Worm (Caenorhabditis elegans) whole organism, L3 larva: Measurements from ENCODE around the gene ZK688.4.

Source experiments
- R02D3.7 ChIP-seq: fragments of 150-350 bp; optimal IDR thresholded peaks from 2 replicates; lab custom pipeline; 2014; ENCODE audit warnings: missing biosample characterization, missing genetic modification characterization
- ZK546.5 ChIP-seq: sonication (generic microtip); optimal IDR thresholded peaks from 2 replicates; lab custom pipeline; 2017; ENCODE audit warnings: missing biosample characterization, missing genetic modification characterization
- aly-2 ChIP-seq: fragments of 150-350 bp; optimal IDR thresholded peaks from 2 replicates; lab custom pipeline; 2014; ENCODE audit warnings: missing biosample characterization, missing genetic modification characterization
- ceh-16 ChIP-seq: sonication (generic microtip); optimal IDR thresholded peaks from 2 replicates; lab custom pipeline; 2017; ENCODE audit warnings: missing biosample characterization, missing genetic modification characterization
- ceh-28 ChIP-seq: fragments of 150-350 bp; optimal IDR thresholded peaks from 2 replicates; lab custom pipeline; 2014; ENCODE audit warnings: missing biosample characterization, missing genetic modification reagents, missing genetic modification characterization
- ceh-9 ChIP-seq: sonication (generic microtip); optimal IDR thresholded peaks from 2 replicates; lab custom pipeline; 2018; ENCODE audit warnings: missing biosample characterization, missing genetic modification characterization
- daf-12 ChIP-seq: fragments of 150-350 bp; optimal IDR thresholded peaks from 2 replicates; lab custom pipeline; 2014; ENCODE audit warnings: missing biosample characterization, missing genetic modification reagents, missing genetic modification characterization
- egl-27 ChIP-seq: sonication (generic microtip); optimal IDR thresholded peaks from 4 replicates; lab custom pipeline; 2017; ENCODE audit warnings: missing biosample characterization, missing genetic modification reagents, missing genetic modification characterization
- egl-5 ChIP-seq: fragments of 150-350 bp; optimal IDR thresholded peaks from 2 replicates; lab custom pipeline; 2017; ENCODE audit warnings: missing biosample characterization, missing genetic modification reagents, missing genetic modification characterization, inconsistent platforms
- elt-1 ChIP-seq: fragments of 150-350 bp; optimal IDR thresholded peaks from 2 replicates; lab custom pipeline; 2014; ENCODE audit warnings: missing biosample characterization, missing genetic modification characterization
- elt-2 ChIP-seq: sonication (generic microtip); optimal IDR thresholded peaks from 2 replicates; lab custom pipeline; 2016; ENCODE audit warnings: missing genetic modification reagents, mild to moderate bottlenecking, missing genetic modification characterization, missing compliant biosample characterization
- fkh-10 ChIP-seq: sonication (generic microtip); optimal IDR thresholded peaks from 2 replicates; lab custom pipeline; 2017; ENCODE audit warnings: missing biosample characterization, missing genetic modification reagents, missing genetic modification characterization
- fkh-2 ChIP-seq: fragments of 150-350 bp; optimal IDR thresholded peaks from 2 replicates; lab custom pipeline; 2014; ENCODE audit warnings: missing biosample characterization, missing genetic modification reagents, missing genetic modification characterization
- fos-1 ChIP-seq: fragments of 150-350 bp; optimal IDR thresholded peaks from 2 replicates; lab custom pipeline; 2014; ENCODE audit warnings: missing biosample characterization, missing genetic modification characterization
- hmg-11 ChIP-seq: sonication (generic microtip); optimal IDR thresholded peaks from 2 replicates; lab custom pipeline; 2016; ENCODE audit warnings: missing genetic modification characterization, missing compliant biosample characterization
- jun-1 ChIP-seq: fragments of 150-350 bp; optimal IDR thresholded peaks from 2 replicates; lab custom pipeline; 2014; ENCODE audit warnings: missing biosample characterization, missing genetic modification reagents, missing genetic modification characterization
- lin-15B ChIP-seq: fragments of 150-350 bp; optimal IDR thresholded peaks from 2 replicates; lab custom pipeline; 2014; ENCODE audit warnings: missing biosample characterization, missing genetic modification characterization
- lin-39 ChIP-seq: fragments of 150-350 bp; optimal IDR thresholded peaks from 2 replicates; lab custom pipeline; 2018; ENCODE audit warnings: missing biosample characterization, missing genetic modification reagents, missing genetic modification characterization
- lsy-12 ChIP-seq: sonication (generic microtip); optimal IDR thresholded peaks from 2 replicates; lab custom pipeline; 2016; ENCODE audit warnings: mild to moderate bottlenecking, missing genetic modification characterization, missing compliant biosample characterization
- mdl-1 ChIP-seq: fragments of 150-350 bp; optimal IDR thresholded peaks from 2 replicates; lab custom pipeline; 2014; ENCODE audit warnings: missing biosample characterization, missing genetic modification characterization
- mml-1 ChIP-seq: fragments of 150-350 bp; sonication (generic microtip); optimal IDR thresholded peaks from 3 replicates; lab custom pipeline; 2014; ENCODE audit warnings: missing biosample characterization, missing genetic modification characterization
- nfya-1 ChIP-seq: sonication (generic microtip); optimal IDR thresholded peaks from 2 replicates; lab custom pipeline; 2017; ENCODE audit warnings: missing genetic modification characterization, mild to moderate bottlenecking, missing compliant biosample characterization, antibody characterized with exemption, moderate library complexity; ENCODE audit not compliant: insufficient read depth
- nhr-11 ChIP-seq: fragments of 150-350 bp; optimal IDR thresholded peaks from 2 replicates; lab custom pipeline; 2014; ENCODE audit warnings: missing biosample characterization, missing genetic modification characterization
- nhr-23 ChIP-seq: fragments of 150-350 bp; optimal IDR thresholded peaks from 2 replicates; lab custom pipeline; 2014; ENCODE audit warnings: missing biosample characterization, missing genetic modification reagents, missing genetic modification characterization
- nhr-237 ChIP-seq: fragments of 150-350 bp; optimal IDR thresholded peaks from 2 replicates; lab custom pipeline; 2014; ENCODE audit warnings: missing biosample characterization, missing genetic modification characterization
- nhr-25 ChIP-seq: sonication (generic microtip); optimal IDR thresholded peaks from 2 replicates; lab custom pipeline; 2017; ENCODE audit warnings: missing biosample characterization, missing genetic modification characterization
- nhr-28 ChIP-seq: fragments of 150-350 bp; optimal IDR thresholded peaks from 2 replicates; lab custom pipeline; 2014; ENCODE audit warnings: missing biosample characterization, missing genetic modification characterization
- nhr-43 ChIP-seq: sonication (generic microtip); optimal IDR thresholded peaks from 2 replicates; lab custom pipeline; 2016; ENCODE audit warnings: mild to moderate bottlenecking, missing genetic modification characterization, missing compliant biosample characterization; ENCODE audit not compliant: poor library complexity, severe bottlenecking
- nhr-67 ChIP-seq: fragments of 150-350 bp; optimal IDR thresholded peaks from 2 replicates; lab custom pipeline; 2014; ENCODE audit warnings: missing biosample characterization, missing genetic modification characterization
- nhr-76 ChIP-seq: fragments of 150-350 bp; sonication (generic microtip); optimal IDR thresholded peaks from 5 replicates; lab custom pipeline; 2014; ENCODE audit warnings: missing biosample characterization, missing genetic modification characterization
- nhr-77 ChIP-seq: fragments of 150-350 bp; optimal IDR thresholded peaks from 2 replicates; lab custom pipeline; 2014; ENCODE audit warnings: missing biosample characterization, missing genetic modification characterization
- pha-4 ChIP-seq: fragments of 150-350 bp; optimal IDR thresholded peaks from 2 replicates; lab custom pipeline; 2014; ENCODE audit warnings: missing biosample characterization, missing genetic modification reagents, missing genetic modification characterization
- pqm-1 ChIP-seq: fragments of 150-350 bp; optimal IDR thresholded peaks from 2 replicates; lab custom pipeline; 2017; ENCODE audit warnings: missing biosample characterization, missing genetic modification characterization, inconsistent platforms
- sea-2 ChIP-seq: fragments of 150-350 bp; sonication (generic microtip); optimal IDR thresholded peaks from 4 replicates; lab custom pipeline; 2014; ENCODE audit warnings: missing biosample characterization, missing genetic modification reagents, missing genetic modification characterization
- skn-1 ChIP-seq: fragments of 150-350 bp; optimal IDR thresholded peaks from 2 replicates; lab custom pipeline; 2014; ENCODE audit warnings: missing biosample characterization, missing genetic modification characterization
- snpc-4 ChIP-seq: fragments of 150-350 bp; optimal IDR thresholded peaks from 2 replicates; lab custom pipeline; 2014; ENCODE audit warnings: missing biosample characterization, missing genetic modification characterization
- unc-39 ChIP-seq: sonication (generic microtip); optimal IDR thresholded peaks from 4 replicates; lab custom pipeline; 2017; ENCODE audit warnings: missing biosample characterization, missing genetic modification characterization
- zag-1 ChIP-seq: fragments of 150-350 bp; optimal IDR thresholded peaks from 2 replicates; lab custom pipeline; 2014; ENCODE audit warnings: missing biosample characterization, missing genetic modification characterization
- ztf-4 ChIP-seq: fragments of 150-350 bp; optimal IDR thresholded peaks from 2 replicates; lab custom pipeline; 2014; ENCODE audit warnings: missing biosample characterization, missing genetic modification characterization

ZK688.4 gene

ce11 chrIII:7928549-7929129, 33.8 kb downstream of the ZK688.4 start, which contains the start of the genes C29E4.13 and npp-15:
Gene C29E4.13, minus strand, starts transcription at chrIII:7928717.
Gene npp-15, plus strand, starts transcription at chrIII:7929043.
- TF ChIP-seq nhr-25 (tag; lab: Kevin White, UChicago) (peak; percentile 8), nhr-43 (tag; lab: Kevin White, UChicago) (no peak), nhr-23 (tag; lab: Kevin White, UChicago) (peak; percentile 13), ceh-9 (no peak), nhr-77 (tag; lab: Kevin White, UChicago) (no peak), snpc-4 (tag; lab: Kevin White, UChicago) (peak; percentile 10), elt-2 (peak; percentile 19), nhr-11 (no peak), pha-4 (peak; percentile 71), lin-15B (tag; lab: Kevin White, UChicago) (peak; percentile 61), skn-1 (tag; lab: Kevin White, UChicago) (no peak)

ce11 chrIII:7933235-7933634, 38.4 kb downstream of the ZK688.4 start, which contains the start of gene ran-2:
Gene ran-2, plus strand, starts transcription at chrIII:7933535.
- TF ChIP-seq hmg-11 = no peak
- TF ChIP-seq elt-2 = peak; percentile 39
- TF ChIP-seq, all 47 proteins: peak for 1

- no peak for TF ChIP-seq jun-1 (tag; lab: Kevin White, UChicago)
Measured at ce11 chrIII:7937548-7937947, 42.7 kb downstream of the ZK688.4 start, which contains the start of gene C29E4.10. Gene C29E4.10, plus strand, starts transcription at chrIII:7937848.

- peak; percentile 38 for TF ChIP-seq egl-5
- TF ChIP-seq ceh-28 (tag; lab: Kevin White, UChicago) = peak; percentile 15
- TF ChIP-seq mdl-1 (tag; lab: Kevin White, UChicago) = no peak
- no peak for TF ChIP-seq mml-1 (tag; lab: Kevin White, UChicago)
- peak; percentile 26 for TF ChIP-seq fkh-10
- TF ChIP-seq nhr-23 (tag; lab: Kevin White, UChicago) = peak; percentile 84
- no peak for TF ChIP-seq zag-1
- no peak for TF ChIP-seq nhr-28 (tag; lab: Kevin White, UChicago)
- TF ChIP-seq ztf-4 (tag; lab: Kevin White, UChicago) = no peak
- peak; percentile 48 for TF ChIP-seq nhr-77 (tag; lab: Kevin White, UChicago)
- peak; percentile 41 for TF ChIP-seq lin-39 (tag; lab: Kevin White, UChicago)
- no peak for TF ChIP-seq ceh-9
- TF ChIP-seq ceh-16 (tag; lab: Kevin White, UChicago) = no peak
- peak; percentile 17 for TF ChIP-seq R02D3.7 (tag; lab: Kevin White, UChicago)
- TF ChIP-seq ZK546.5 = no peak
- peak; percentile 91 for TF ChIP-seq lin-15B (tag; lab: Kevin White, UChicago)
- peak; percentile 39 for TF ChIP-seq nhr-43 (tag; lab: Kevin White, UChicago)
- TF ChIP-seq aly-2 (tag; lab: Kevin White, UChicago) = no peak
- peak; percentile 79 for TF ChIP-seq pha-4
- TF ChIP-seq elt-2 = no peak
- peak; percentile 38 for TF ChIP-seq hmg-11
- no peak for TF ChIP-seq fkh-2 (tag; lab: Kevin White, UChicago)
- no peak for TF ChIP-seq nhr-67 (tag; lab: Kevin White, UChicago)
- TF ChIP-seq nhr-25 (tag; lab: Kevin White, UChicago) = peak; percentile 69
- TF ChIP-seq nhr-237 (tag; lab: Kevin White, UChicago) = no peak
- TF ChIP-seq nfya-1 (tag; lab: Kevin White, UChicago) = peak; percentile 83
- no peak for TF ChIP-seq lsy-12 (tag; lab: Kevin White, UChicago)
- TF ChIP-seq pqm-1 (tag; lab: Kevin White, UChicago) = peak; percentile 11
- TF ChIP-seq nhr-76 (tag; lab: Kevin White, UChicago) = no peak
- TF ChIP-seq, all 47 proteins: peak for 14
Measured at ce11 chrIII:7940819-7941218, 46.0 kb downstream of the ZK688.4 start, which contains the start of gene C29E4.12. Gene C29E4.12, plus strand, starts transcription at chrIII:7941151.

ce11 chrIII:7941417-7941816, 46.6 kb downstream of the ZK688.4 start, which contains the start of gene kle-2:
Gene kle-2, plus strand, starts transcription at chrIII:7941717.
- no peak for TF ChIP-seq fos-1 (tag; lab: Kevin White, UChicago)
- TF ChIP-seq elt-1 (tag; lab: Kevin White, UChicago) = no peak
- TF ChIP-seq egl-5 = no peak
- no peak for TF ChIP-seq lsy-12 (tag; lab: Kevin White, UChicago)
- no peak for TF ChIP-seq aly-2 (tag; lab: Kevin White, UChicago)
- no peak for TF ChIP-seq nhr-77 (tag; lab: Kevin White, UChicago)
- no peak for TF ChIP-seq sea-2 (GFP tag; lab: Kevin White, UChicago)
- TF ChIP-seq daf-12 (tag; lab: Kevin White, UChicago) = no peak
- TF ChIP-seq egl-27 (tag; lab: Kevin White, UChicago) = no peak
- TF ChIP-seq ztf-4 (tag; lab: Kevin White, UChicago) = no peak
- TF ChIP-seq nhr-11 = no peak
- no peak for TF ChIP-seq nhr-67 (tag; lab: Kevin White, UChicago)
- TF ChIP-seq fkh-2 (tag; lab: Kevin White, UChicago) = no peak
- TF ChIP-seq unc-39 = no peak
- TF ChIP-seq ceh-9 = no peak
- TF ChIP-seq mdl-1 (tag; lab: Kevin White, UChicago) = no peak
